Fruit fly (Drosophila melanogaster) whole organism, embryonic: ENCODE measurements around the gene VhaSFD.
A peak's percentile ranks its signal among the peaks of the same experiment; 100 is the strongest.

Experiments
- BEAF-32 ChIP-seq: fragments of 200-800 bp; sonication (Bioruptor generic); optimal IDR thresholded peaks from 3 replicates; lab custom pipeline; 2017; ENCODE audit warnings: missing biosample characterization, missing genetic modification characterization, mild to moderate bottlenecking, moderate library complexity, missing genetic modification reagents
- CG10147 ChIP-seq: fragments of 200-800 bp; sonication (Bioruptor generic); optimal IDR thresholded peaks from 2 replicates; lab custom pipeline; 2019; ENCODE audit warnings: missing biosample characterization, mild to moderate bottlenecking, missing genetic modification characterization, moderate library complexity
- CG10543 ChIP-seq: fragments of 200-800 bp; sonication (Bioruptor generic); optimal IDR thresholded peaks from 3 replicates; lab custom pipeline; 2017; ENCODE audit warnings: missing biosample characterization, mild to moderate bottlenecking, missing genetic modification characterization, moderate library complexity
- CG10979 ChIP-seq: fragments of 200-800 bp; sonication (Bioruptor generic); optimal IDR thresholded peaks from 2 replicates; lab custom pipeline; 2018; ENCODE audit warnings: missing biosample characterization, mild to moderate bottlenecking, missing genetic modification characterization, moderate library complexity
- CG15696 ChIP-seq: fragments of 200-800 bp; sonication (Bioruptor generic); optimal IDR thresholded peaks from 2 replicates; lab custom pipeline; 2019; ENCODE audit warnings: missing biosample characterization, mild to moderate bottlenecking, missing genetic modification characterization, moderate library complexity
- CG1603 ChIP-seq: fragments of 200-800 bp; sonication (Bioruptor generic); optimal IDR thresholded peaks from 2 replicates; lab custom pipeline; 2019; ENCODE audit warnings: missing biosample characterization, mild to moderate bottlenecking, missing genetic modification characterization, moderate library complexity
- CG18619 ChIP-seq: fragments of 200-800 bp; sonication (Bioruptor generic); optimal IDR thresholded peaks from 3 replicates; lab custom pipeline; 2017; ENCODE audit warnings: missing biosample characterization, mild to moderate bottlenecking, missing genetic modification characterization
- CG2199 ChIP-seq: fragments of 200-800 bp; sonication (Bioruptor generic); IDR thresholded peaks from 3 replicates; pipeline ENCODE4 v1.3.6; 2022; ENCODE audit warnings: missing biosample characterization, missing genetic modification characterization
- CG2889 ChIP-seq: fragments of 200-800 bp; sonication (Bioruptor generic); IDR thresholded peaks from 3 replicates; pipeline ENCODE4 v1.3.6; 2022; ENCODE audit warnings: missing biosample characterization, missing genetic modification characterization
- CG3995 ChIP-seq: fragments of 200-800 bp; sonication (Bioruptor generic); optimal IDR thresholded peaks from 3 replicates; lab custom pipeline; 2016; ENCODE audit warnings: missing biosample characterization, missing genetic modification characterization
- CG4328 ChIP-seq: fragments of 200-800 bp; sonication (Bioruptor generic); optimal IDR thresholded peaks from 3 replicates; lab custom pipeline; 2017; ENCODE audit warnings: missing biosample characterization, missing genetic modification reagents, missing genetic modification characterization
- CG4360 ChIP-seq: fragments of 200-800 bp; sonication (Bioruptor generic); IDR thresholded peaks from 2 replicates; pipeline ENCODE4 v1.3.6; 2022; ENCODE audit warnings: missing biosample characterization, missing genetic modification characterization
- CG5953 ChIP-seq: fragments of 200-800 bp; sonication (Bioruptor generic); IDR thresholded peaks from 2 replicates; pipeline ENCODE4 v1.3.6; 2022; ENCODE audit warnings: missing biosample characterization, missing genetic modification characterization
- CG6254 ChIP-seq: fragments of 200-800 bp; sonication (Bioruptor generic); optimal IDR thresholded peaks from 3 replicates; lab custom pipeline; 2017; ENCODE audit warnings: mild to moderate bottlenecking, missing biosample characterization, missing genetic modification reagents, missing genetic modification characterization
- CG7745 ChIP-seq: fragments of 200-800 bp; sonication (Bioruptor generic); optimal IDR thresholded peaks from 2 replicates; lab custom pipeline; 2018; ENCODE audit warnings: missing biosample characterization, mild to moderate bottlenecking, missing genetic modification characterization, moderate library complexity
- CG8765 ChIP-seq: fragments of 200-800 bp; sonication (Bioruptor generic); IDR thresholded peaks from 2 replicates; pipeline ENCODE4 v1.3.6; 2022; ENCODE audit warnings: missing biosample characterization, missing genetic modification characterization
- CkIIα-i1 ChIP-seq: fragments of 200-800 bp; sonication (Bioruptor generic); IDR thresholded peaks from 2 replicates; pipeline ENCODE4 v1.3.6; 2022; ENCODE audit warnings: missing biosample characterization, missing genetic modification characterization
- CoRest ChIP-seq: fragments of 200-800 bp; sonication (Bioruptor generic); optimal IDR thresholded peaks from 3 replicates; lab custom pipeline; 2018; ENCODE audit warnings: missing biosample characterization, mild to moderate bottlenecking, missing genetic modification characterization, moderate library complexity
- E2f1 ChIP-seq: fragments of 200-800 bp; sonication (Bioruptor generic); IDR thresholded peaks from 2 replicates; pipeline ENCODE4 v1.3.6; 2022; ENCODE audit warnings: missing biosample characterization, missing genetic modification characterization
- ERR ChIP-seq: fragments of 200-800 bp; sonication (Bioruptor generic); optimal IDR thresholded peaks from 2 replicates; lab custom pipeline; 2016; ENCODE audit warnings: missing biosample characterization, missing genetic modification characterization
- Fer3 ChIP-seq: fragments of 200-800 bp; sonication (Bioruptor generic); optimal IDR thresholded peaks from 2 replicates; lab custom pipeline; 2018; ENCODE audit warnings: missing biosample characterization, mild to moderate bottlenecking, missing genetic modification characterization, moderate library complexity
- Lhr ChIP-seq: fragments of 200-800 bp; sonication (Bioruptor generic); optimal IDR thresholded peaks from 3 replicates; lab custom pipeline; 2017; ENCODE audit warnings: mild to moderate bottlenecking, missing biosample characterization, missing genetic modification reagents, missing genetic modification characterization
- Lim3 ChIP-seq: fragments of 200-800 bp; sonication (Bioruptor generic); IDR thresholded peaks from 2 replicates; pipeline ENCODE4 v1.3.6; 2022; ENCODE audit warnings: missing biosample characterization, missing genetic modification characterization
- MESR4 ChIP-seq: fragments of 200-800 bp; sonication (Bioruptor generic); optimal IDR thresholded peaks from 2 replicates; lab custom pipeline; 2018; ENCODE audit warnings: missing biosample characterization, mild to moderate bottlenecking, missing genetic modification characterization, moderate library complexity
- Nf-YA ChIP-seq: fragments of 200-800 bp; sonication (Bioruptor generic); IDR thresholded peaks from 2 replicates; pipeline ENCODE4 v1.3.6; 2022; ENCODE audit warnings: missing biosample characterization, missing genetic modification characterization
- Nf-YB ChIP-seq: fragments of 200-800 bp; sonication (Bioruptor generic); optimal IDR thresholded peaks from 3 replicates; lab custom pipeline; 2019; ENCODE audit warnings: missing biosample characterization, mild to moderate bottlenecking, missing genetic modification characterization, moderate library complexity
- Nf-YC ChIP-seq: fragments of 200-800 bp; optimal IDR thresholded peaks from 3 replicates; lab custom pipeline; 2019; ENCODE audit warnings: missing biosample characterization, mild to moderate bottlenecking, missing genetic modification characterization, moderate library complexity
- Poxn ChIP-seq: fragments of 200-800 bp; sonication (Bioruptor generic); IDR thresholded peaks from 2 replicates; pipeline ENCODE4 v1.3.6; 2022; ENCODE audit warnings: missing biosample characterization, missing genetic modification characterization
- Ptx1 ChIP-seq: fragments of 200-800 bp; sonication (Bioruptor generic); IDR thresholded peaks from 2 replicates; pipeline ENCODE4 v1.3.6; 2022; ENCODE audit warnings: missing biosample characterization, missing genetic modification characterization
- Rfx ChIP-seq: fragments of 200-800 bp; sonication (Bioruptor generic); IDR thresholded peaks from 2 replicates; pipeline ENCODE4 v1.3.6; 2022; ENCODE audit warnings: missing biosample characterization, missing genetic modification characterization
- Scr ChIP-seq: fragments of 200-800 bp; sonication (Bioruptor generic); IDR thresholded peaks from 2 replicates; pipeline ENCODE4 v1.3.6; 2022; ENCODE audit warnings: missing biosample characterization, missing genetic modification characterization; ENCODE audit not compliant: partially characterized antibody
- Usf ChIP-seq: fragments of 200-800 bp; sonication (Bioruptor generic); optimal IDR thresholded peaks from 2 replicates; lab custom pipeline; 2017; ENCODE audit warnings: missing genotype, missing biosample characterization, missing genetic modification characterization
- ab ChIP-seq: fragments of 200-800 bp; sonication (Bioruptor generic); optimal IDR thresholded peaks from 2 replicates; lab custom pipeline; 2016; ENCODE audit warnings: missing biosample characterization, missing genetic modification characterization
- ac ChIP-seq: fragments of 200-800 bp; sonication (Bioruptor generic); optimal IDR thresholded peaks from 3 replicates; lab custom pipeline; 2017; ENCODE audit warnings: missing biosample characterization, mild to moderate bottlenecking, missing genetic modification characterization
- ato ChIP-seq: fragments of 200-800 bp; sonication (Bioruptor generic); IDR thresholded peaks from 2 replicates; pipeline ENCODE4 v1.3.6; 2022; ENCODE audit warnings: missing biosample characterization, missing genetic modification characterization; ENCODE audit not compliant: partially characterized antibody
- chn ChIP-seq: fragments of 200-800 bp; sonication (Bioruptor generic); optimal IDR thresholded peaks from 2 replicates; lab custom pipeline; 2016; ENCODE audit warnings: missing biosample characterization, missing genetic modification characterization
- en ChIP-seq: fragments of 200-800 bp; sonication (Bioruptor generic); optimal IDR thresholded peaks from 2 replicates; lab custom pipeline; 2016; ENCODE audit warnings: missing biosample characterization, missing genetic modification characterization
- eve ChIP-seq, 2 experiments: fragments of >200 bp; optimal IDR thresholded peaks; 2 replicates each; lab custom pipeline; 2017; ENCODE audit warnings: missing biosample characterization in 2 of 2, missing genetic modification characterization in 2 of 2
- exex ChIP-seq: fragments of 200-800 bp; sonication (Bioruptor generic); optimal IDR thresholded peaks from 4 replicates; lab custom pipeline; 2018; ENCODE audit warnings: missing biosample characterization, mild to moderate bottlenecking, missing genetic modification characterization, moderate library complexity
- eyg ChIP-seq: fragments of 200-800 bp; sonication (Bioruptor generic); optimal IDR thresholded peaks from 3 replicates; lab custom pipeline; 2016; ENCODE audit warnings: missing biosample characterization, missing genetic modification characterization
- gem ChIP-seq: fragments of 200-800 bp; sonication (Bioruptor generic); optimal IDR thresholded peaks from 2 replicates; lab custom pipeline; 2019; ENCODE audit warnings: missing biosample characterization, mild to moderate bottlenecking, missing genetic modification characterization, moderate library complexity
- gsb-n ChIP-seq: fragments of 200-800 bp; sonication (Bioruptor generic); optimal IDR thresholded peaks from 3 replicates; lab custom pipeline; 2018; ENCODE audit warnings: missing biosample characterization, mild to moderate bottlenecking, missing genetic modification characterization
- insv ChIP-seq, 2 experiments: fragments of 200-800 bp; sonication (Bioruptor generic); optimal IDR thresholded peaks; 3 replicates each; lab custom pipeline; 2016 to 2018; ENCODE audit warnings: missing biosample characterization in 2 of 2, missing genetic modification characterization in 2 of 2
- inv ChIP-seq: fragments of 200-800 bp; sonication (Bioruptor generic); IDR thresholded peaks from 2 replicates; pipeline ENCODE4 v1.3.6; 2022; ENCODE audit warnings: missing biosample characterization, missing genetic modification characterization; ENCODE audit not compliant: partially characterized antibody
- otp ChIP-seq: fragments of 200-800 bp; sonication (Bioruptor generic); IDR thresholded peaks from 3 replicates; pipeline ENCODE4, ENCODE4 v1.3.6; 2022; ENCODE audit warnings: missing biosample characterization, missing genetic modification characterization
- pho ChIP-seq: fragments of 200-800 bp; sonication (Bioruptor generic); optimal IDR thresholded peaks from 2 replicates; lab custom pipeline; 2016; ENCODE audit warnings: missing biosample characterization, missing genetic modification characterization
- pros ChIP-seq: fragments of 200-800 bp; sonication (Bioruptor generic); optimal IDR thresholded peaks from 3 replicates; lab custom pipeline; 2019; ENCODE audit warnings: missing biosample characterization, mild to moderate bottlenecking, missing genetic modification characterization, moderate library complexity
- pum ChIP-seq: fragments of 200-800 bp; sonication (Bioruptor generic); optimal IDR thresholded peaks from 2 replicates; lab custom pipeline; 2016; ENCODE audit warnings: missing biosample characterization, missing genetic modification characterization
- rib ChIP-seq: fragments of 200-800 bp; sonication (Bioruptor generic); IDR thresholded peaks from 2 replicates; pipeline ENCODE4 v1.3.6; 2022; ENCODE audit warnings: missing biosample characterization, missing genetic modification characterization

VhaSFD gene

DNA sequence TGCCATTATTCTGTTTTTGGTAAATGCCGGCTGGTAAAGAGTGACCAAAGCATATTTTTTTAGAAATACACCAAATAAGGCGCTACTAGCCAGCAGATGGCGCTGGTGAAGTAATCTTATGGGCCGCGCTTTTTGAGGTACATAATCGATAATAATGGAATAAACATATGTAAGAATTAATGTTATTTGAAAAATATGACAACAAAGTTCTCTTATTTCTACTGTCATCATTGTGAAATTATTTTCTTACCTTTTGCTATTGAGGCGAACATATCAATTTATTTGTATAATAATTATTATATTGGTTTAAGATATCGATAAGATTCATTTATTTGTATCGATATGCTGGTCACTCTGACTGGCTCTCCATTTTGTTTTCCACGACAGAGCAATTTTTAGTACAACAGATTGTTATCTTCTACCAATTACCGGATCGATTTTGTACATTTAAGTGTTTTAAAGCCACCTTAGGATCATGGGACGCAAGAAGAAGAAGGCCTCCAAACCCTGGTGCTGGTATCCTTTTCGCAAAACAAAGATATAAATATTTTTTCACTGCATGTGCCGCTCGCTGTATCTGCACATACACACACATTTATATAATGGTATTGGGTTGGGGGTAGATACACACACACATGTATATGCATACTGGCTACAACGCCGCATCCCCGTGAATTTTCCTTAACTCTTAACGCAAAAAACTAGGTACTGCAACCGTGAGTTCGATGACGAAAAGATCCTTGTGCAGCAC lies 15.6 kb upstream of the VhaSFD start, which contains the start of the genes LSm7 and BuGZ (continued):
- TF ChIP-seq CkIIα-i1 (GFP tag; lab: Robert Waterston, UW) (no peak), CG2889 (GFP tag; lab: Robert Waterston, UW) (no peak), pum (GFP tag; lab: Kevin White, UChicago) (no peak), CG6254 (GFP tag; lab: Kevin White, UChicago) (peak; percentile 19), rib (no peak), CG7745 (tag; lab: Kevin White, UChicago) (no peak), otp (GFP tag; lab: Robert Waterston, UW) (no peak), CG10979 (tag; lab: Kevin White, UChicago) (peak; percentile 55), Usf (no peak), pros (GFP tag; lab: Kevin White, UChicago) (no peak), chn (GFP tag; lab: Kevin White, UChicago) (peak; percentile 10), CG8765 (GFP tag; lab: Robert Waterston, UW) (no peak), eve (GFP tag; optimal IDR thresholded peaks at IDR 0.05; lab: Kevin White, UChicago) (no peak), CG1603 (tag; lab: Kevin White, UChicago) (no peak), MESR4 (GFP tag; lab: Kevin White, UChicago) (peak; percentile 98), CG15696 (tag; lab: Kevin White, UChicago) (peak; percentile 41), E2f1 (0 out of 2 replicates have a peak, but pooled peaks have one; percentile 15), Nf-YA (GFP tag; lab: Robert Waterston, UW) (no peak), CG10147 (GFP tag; lab: Kevin White, UChicago) (no peak), Poxn (GFP tag; lab: Robert Waterston, UW) (no peak), exex (tag; lab: Kevin White, UChicago) (no peak), CG18619 (GFP tag; lab: Kevin White, UChicago) (peak; percentile 24), eyg (GFP tag; lab: Kevin White, UChicago) (no peak), gsb-n (tag; lab: Kevin White, UChicago) (no peak), pho (GFP tag; lab: Kevin White, UChicago) (no peak), Ptx1 (no peak), insv (GFP tag; optimal IDR thresholded peaks at IDR 0.05; lab: Kevin White, UChicago) (peak in 1 of 2 experiments; percentile 42), CG2199 (GFP tag; lab: Robert Waterston, UW) (no peak), gem (tag; lab: Kevin White, UChicago) (no peak), Scr (GFP tag; lab: Robert Waterston, UW) (peak; percentile 75), Nf-YB (GFP tag; lab: Kevin White, UChicago) (no peak), Rfx (GFP tag; lab: Robert Waterston, UW) (peak; percentile 59), CG4360 (GFP tag; lab: Robert Waterston, UW) (no peak), ab (GFP tag; lab: Kevin White, UChicago) (no peak), CG3995 (peak; percentile 92), CoRest (tag; lab: Kevin White, UChicago) (no peak), CG10543 (GFP tag; lab: Kevin White, UChicago) (peak; percentile 12), inv (GFP tag; lab: Robert Waterston, UW) (peak; percentile 60), CG4328 (no peak), Nf-YC (tag; lab: Kevin White, UChicago) (no peak), ac (GFP tag; lab: Kevin White, UChicago) (no peak), ato (GFP tag; lab: Robert Waterston, UW) (no peak), en (no peak), Lim3 (GFP tag; lab: Robert Waterston, UW) (no peak), CG5953 (GFP tag; lab: Robert Waterston, UW) (0 out of 2 replicates have a peak, but pooled peaks have one; percentile 11), Lhr (peak; percentile 75), Fer3 (tag; lab: Kevin White, UChicago) (no peak), ERR (no peak), BEAF-32 (peak; percentile 78)
